Fruit fly (Drosophila melanogaster): ENCODE results near the gene Idgf4.

DNA sequence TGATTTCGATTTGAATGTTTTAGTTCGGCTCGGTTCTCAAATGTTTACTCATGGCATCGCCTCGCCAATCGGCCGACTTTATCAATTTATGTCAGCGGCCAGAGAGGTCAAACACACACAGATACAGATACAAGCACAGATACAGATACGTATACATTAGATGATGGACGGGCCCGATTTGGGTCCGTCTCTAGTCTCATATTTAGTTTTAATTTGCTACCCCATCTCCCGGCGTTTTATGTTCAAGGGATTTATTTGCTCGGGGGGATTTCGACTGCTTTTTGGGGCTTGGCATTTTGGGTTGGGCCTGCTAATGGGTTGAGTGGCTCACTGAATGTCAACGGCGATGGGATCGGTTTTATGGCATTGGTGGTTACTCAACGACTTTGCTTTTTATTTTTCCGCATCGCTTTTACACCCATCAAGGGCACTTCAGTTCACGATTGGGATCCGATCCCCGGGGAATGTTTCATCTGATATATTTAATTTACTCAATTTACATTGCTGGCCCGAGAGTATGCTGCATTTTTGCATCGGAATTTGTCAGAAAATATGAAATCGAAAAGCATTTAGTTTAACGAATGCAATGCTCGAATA lies 1.6 kb upstream of the Idgf4 start:
- TF ChIP-seq pan (optimal IDR thresholded peaks at IDR 0.05): no peak
- TF ChIP-seq lola (GFP tag; optimal IDR thresholded peaks at IDR 0.05): no peak
- TF ChIP-seq woc (GFP tag; optimal IDR thresholded peaks at IDR 0.05): no peak
- TF ChIP-seq Myc (optimal IDR thresholded peaks at IDR 0.05): no peak
- no peak for TF ChIP-seq Hr83 (GFP tag; optimal IDR thresholded peaks at IDR 0.05; ENCODE audit: poor library complexity, severe bottlenecking)
- TF ChIP-seq jim (GFP tag; optimal IDR thresholded peaks at IDR 0.05): no peak

All from whole organism, wandering third instar larva.